Worm (Caenorhabditis elegans) whole organism, mixed stage, embryonic: ENCODE results near the gene C46C11.4.

ENCODE experiments used
- ces-1 ChIP-seq: fragments of 150-350 bp; optimal IDR thresholded peaks from 2 replicates; lab custom pipeline; 2014; ENCODE audit warnings: missing biosample characterization, missing genetic modification reagents, missing genetic modification characterization
- drap-1 ChIP-seq: fragments of 200-800 bp; sonication (Bioruptor generic); optimal IDR thresholded peaks from 3 replicates; lab custom pipeline; 2018; ENCODE audit warnings: mild to moderate bottlenecking, missing genetic modification characterization, missing compliant biosample characterization
- lsy-2 ChIP-seq: fragments of 150-350 bp; optimal IDR thresholded peaks from 2 replicates; lab custom pipeline; 2014; ENCODE audit warnings: missing biosample characterization, missing genetic modification characterization
- mep-1 ChIP-seq: fragments of 150-350 bp; optimal IDR thresholded peaks from 2 replicates; lab custom pipeline; 2017; ENCODE audit warnings: missing biosample characterization, missing genetic modification reagents, missing genetic modification characterization, inconsistent platforms
- nhr-28 ChIP-seq: fragments of 150-350 bp; optimal IDR thresholded peaks from 2 replicates; lab custom pipeline; 2014; ENCODE audit warnings: missing biosample characterization, missing genetic modification characterization
- nhr-76 ChIP-seq: sonication (generic microtip); optimal IDR thresholded peaks from 2 replicates; lab custom pipeline; 2017; ENCODE audit warnings: missing biosample characterization, missing genetic modification characterization
- pha-4 ChIP-seq: fragments of 150-350 bp; optimal IDR thresholded peaks from 2 replicates; lab custom pipeline; 2018; ENCODE audit warnings: missing biosample characterization, missing genetic modification reagents, missing genetic modification characterization
- snpc-4 ChIP-seq: fragments of 150-350 bp; optimal IDR thresholded peaks from 2 replicates; lab custom pipeline; 2014; ENCODE audit warnings: missing biosample characterization, missing genetic modification characterization
- unc-62 ChIP-seq: fragments of 150-350 bp; optimal IDR thresholded peaks from 2 replicates; lab custom pipeline; 2014; ENCODE audit warnings: missing biosample characterization, missing genetic modification reagents, missing genetic modification characterization
- zip-8 ChIP-seq: fragments of 150-350 bp; optimal IDR thresholded peaks from 2 replicates; lab custom pipeline; 2014; ENCODE audit warnings: missing biosample characterization, missing genetic modification characterization

- TF ChIP-seq unc-62 (no peak), zip-8 (tag; lab: Kevin White, UChicago) (no peak), drap-1 (GFP tag; lab: Kevin White, UChicago) (no peak), nhr-76 (no peak), nhr-28 (tag; lab: Kevin White, UChicago) (no peak), mep-1 (tag; lab: Kevin White, UChicago) (no peak), lsy-2 (tag; lab: Kevin White, UChicago) (no peak), snpc-4 (no peak), ces-1 (GFP tag; lab: Kevin White, UChicago) (no peak), pha-4 (tag; lab: Kevin White, UChicago) (no peak)
Observed at ce11 chrX:4609635-4610034, 37.4 kb downstream of the C46C11.4 start.
